Worm (Caenorhabditis elegans) whole organism, young adult: ENCODE measurements around the gene cest-1.1.

Experiments
- Y53F4B.3 ChIP-seq: fragments of 200-800 bp; sonication (Bioruptor generic); IDR thresholded peaks from 2 replicates; pipeline ENCODE4 v1.3.6; 2022; ENCODE audit warnings: missing genetic modification reagents, missing genetic modification characterization, missing compliant biosample characterization
- Y67H2A.10 ChIP-seq: fragments of 200-800 bp; sonication (Bioruptor generic); conservative IDR thresholded peaks from 2 replicates; pipeline ENCODE4 v1.3.6; 2022; ENCODE audit warnings: missing genetic modification reagents, missing genetic modification characterization, missing compliant biosample characterization
- ama-1 ChIP-seq, 3 experiments: fragments of 150-350 bp in 1 of 3; sonication (generic microtip) in 2 of 3; optimal IDR thresholded peaks; 2 replicates each; lab custom pipeline; 2014 to 2018; ENCODE audit warnings: missing biosample characterization in 2 of 3, missing genetic modification characterization in 2 of 3, missing genetic modification reagents in 2 of 3
- aptf-2 ChIP-seq: fragments of 200-800 bp; sonication (Bioruptor generic); conservative IDR thresholded peaks from 2 replicates; pipeline ENCODE4 v1.3.6; 2022; ENCODE audit warnings: missing genetic modification reagents, missing genetic modification characterization, missing compliant biosample characterization
- ceh-27 ChIP-seq: fragments of 200-800 bp; sonication (Bioruptor generic); optimal IDR thresholded peaks from 2 replicates; lab custom pipeline; 2018; ENCODE audit warnings: mild to moderate bottlenecking, missing genetic modification characterization, moderate library complexity, missing compliant biosample characterization
- efl-1 ChIP-seq: fragments of 150-350 bp; optimal IDR thresholded peaks from 2 replicates; lab custom pipeline; 2014; ENCODE audit warnings: missing biosample characterization, missing genetic modification reagents, missing genetic modification characterization
- ets-4 ChIP-seq: fragments of 200-800 bp; sonication (Bioruptor generic); optimal IDR thresholded peaks from 2 replicates; lab custom pipeline; 2018; ENCODE audit warnings: mild to moderate bottlenecking, missing genetic modification characterization, missing compliant biosample characterization
- him-1 ChIP-seq: sonication (generic microtip); optimal IDR thresholded peaks from 2 replicates; lab custom pipeline; 2016; ENCODE audit warnings: missing genotype, missing genetic modification reagents, missing genetic modification characterization, missing compliant biosample characterization
- rec-8 ChIP-seq, 2 experiments: sonication (generic microtip); optimal IDR thresholded peaks; 2 replicates each; lab custom pipeline; 2016; ENCODE audit warnings: mild to moderate bottlenecking in 2 of 2, missing genetic modification characterization in 2 of 2, missing genetic modification reagents in 2 of 2, missing genotype in 2 of 2, missing biosample characterization in 1 of 2, missing compliant biosample characterization in 1 of 2, moderate library complexity in 1 of 2
- repo-1 ChIP-seq: sonication (generic microtip); optimal IDR thresholded peaks from 2 replicates; lab custom pipeline; 2017; ENCODE audit warnings: mild to moderate bottlenecking, missing genetic modification characterization, missing compliant biosample characterization
- sea-2 ChIP-seq: fragments of 200-800 bp; sonication (Bioruptor generic); IDR thresholded peaks from 2 replicates; pipeline ENCODE4 v1.3.6; 2022; ENCODE audit warnings: missing genetic modification characterization, missing compliant biosample characterization
- snpc-3.4 ChIP-seq: sonication (generic microtip); optimal IDR thresholded peaks from 2 replicates; lab custom pipeline; 2017; ENCODE audit warnings: missing genetic modification characterization, mild to moderate bottlenecking, missing compliant biosample characterization, antibody characterized with exemption, moderate library complexity, missing genotype, missing genetic modification reagents
- snpc-4 ChIP-seq, 5 experiments: fragments of 150-350 bp in 1 of 5; sonication (generic microtip) in 4 of 5; optimal IDR thresholded peaks; 2 replicates each; lab custom pipeline; 2014 to 2018; ENCODE audit warnings: missing genetic modification characterization in 5 of 5, missing biosample characterization in 3 of 5, antibody characterized with exemption in 2 of 5, mild to moderate bottlenecking in 2 of 5, missing compliant biosample characterization in 2 of 5, missing genotype in 2 of 5, moderate library complexity in 2 of 5, missing genetic modification reagents in 1 of 5
- zfh-2 ChIP-seq: fragments of 200-800 bp; sonication (Bioruptor generic); conservative IDR thresholded peaks from 2 replicates; pipeline ENCODE4 v1.3.6; 2022; ENCODE audit warnings: missing genetic modification reagents, missing genetic modification characterization, missing compliant biosample characterization

ce11 chrV:14162959-14163548 lies 3.5 kb downstream of the cest-1.1 start, which contains the start of gene srd-26:
- no peak for TF ChIP-seq ceh-27 (GFP tag; lab: Kevin White, UChicago)
- no peak for TF ChIP-seq ets-4
- no peak for TF ChIP-seq ama-1 (optimal IDR thresholded peaks at IDR 0.05; lab: Kevin White, UChicago)
- TF ChIP-seq ama-1 (GFP tag; optimal IDR thresholded peaks at IDR 0.05; lab: Kevin White, UChicago) = no peak
- no peak for TF ChIP-seq Y67H2A.10
- TF ChIP-seq Y53F4B.3 (GFP tag; lab: Robert Waterston, UW) = no peak
- no peak for TF ChIP-seq him-1 (tag; lab: Kevin White, UChicago)
- no peak for TF ChIP-seq snpc-4 (GFP tag; optimal IDR thresholded peaks at IDR 0.05; lab: Kevin White, UChicago)
- TF ChIP-seq snpc-4 (tag; optimal IDR thresholded peaks at IDR 0.05; lab: Kevin White, UChicago) = no peak
- no peak for TF ChIP-seq efl-1 (GFP tag; lab: Kevin White, UChicago)
- no peak for TF ChIP-seq zfh-2 (GFP tag; lab: Robert Waterston, UW)
- no peak for TF ChIP-seq sea-2
- no peak for TF ChIP-seq rec-8 (tag; optimal IDR thresholded peaks at IDR 0.05; lab: Kevin White, UChicago)
- no peak for TF ChIP-seq snpc-3.4
- TF ChIP-seq repo-1 = no peak
- no peak for TF ChIP-seq aptf-2 (GFP tag; lab: Robert Waterston, UW)
